Worm (Caenorhabditis elegans): ENCODE results near the gene hars-1.

The hars-1 gene

ce11 chrIV:10842232-10842631 is 16.5 kb upstream of the hars-1 start:
- TF ChIP-seq egl-13 (tag; optimal IDR thresholded peaks at IDR 0.05) = no peak
- no peak for TF ChIP-seq aly-2 (tag; optimal IDR thresholded peaks at IDR 0.05)
- no peak for TF ChIP-seq pag-3 (tag; optimal IDR thresholded peaks at IDR 0.05; ENCODE audit: borderline replicate concordance, insufficient read depth)
- TF ChIP-seq C16A3.4 (tag; optimal IDR thresholded peaks at IDR 0.05) = no peak
- TF ChIP-seq efl-1 (optimal IDR thresholded peaks at IDR 0.05) = no peak
- TF ChIP-seq efl-1 (GFP tag; optimal IDR thresholded peaks at IDR 0.05 in 1 of 2) = no peak
- TF ChIP-seq nhr-71 (tag; optimal IDR thresholded peaks at IDR 0.05) = no peak
- no peak for TF ChIP-seq sox-4 (tag; optimal IDR thresholded peaks at IDR 0.05)
- no peak for TF ChIP-seq C34B4.2 (tag; optimal IDR thresholded peaks at IDR 0.05)
- no peak for TF ChIP-seq lin-15B (tag; optimal IDR thresholded peaks at IDR 0.05)
- TF ChIP-seq blmp-1 (tag; optimal IDR thresholded peaks at IDR 0.05) = no peak
- TF ChIP-seq unc-30 (tag; optimal IDR thresholded peaks at IDR 0.05) = no peak
- no peak for TF ChIP-seq snu-23 (GFP tag; optimal IDR thresholded peaks at IDR 0.05)
- no peak for TF ChIP-seq rnt-1 (tag; optimal IDR thresholded peaks at IDR 0.05)

DNA sequence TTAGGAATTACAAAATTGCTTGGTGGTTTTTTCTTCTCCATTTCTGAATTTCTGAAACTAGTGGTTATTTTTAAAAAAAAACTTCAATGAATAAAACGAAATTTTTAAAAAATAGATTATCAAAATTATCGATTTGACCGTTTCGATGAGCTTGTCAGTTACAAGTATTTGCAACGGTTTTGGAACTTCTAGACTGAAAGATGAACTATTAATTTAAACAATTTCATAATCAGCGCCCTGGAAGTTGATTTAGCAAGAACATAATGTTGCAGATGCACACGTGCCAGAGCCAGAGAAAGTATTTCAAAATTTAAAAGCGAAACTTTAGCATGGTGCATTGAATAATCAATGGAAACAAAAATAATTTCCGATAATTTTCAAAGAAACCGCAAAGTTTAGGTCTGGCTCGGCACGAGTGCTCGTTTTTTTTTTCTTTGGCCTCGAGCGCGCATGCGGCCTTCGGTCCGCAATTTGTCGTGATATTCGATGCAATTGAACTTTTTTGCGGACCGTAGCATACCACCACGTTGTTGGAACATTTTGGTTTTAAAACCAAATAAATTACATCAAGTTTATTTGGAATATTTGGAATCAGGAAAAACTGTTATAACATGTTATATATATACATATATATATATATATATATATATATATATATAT is 15.9 kb upstream of the hars-1 start, which contains the start of gene T11G6.5:
TSS of gene T11G6.5 (minus strand) at position 51 of the 660 bp plus-strand sequence.
- TF ChIP-seq ceh-8 (GFP tag; optimal IDR thresholded peaks at IDR 0.05) = no peak
- no peak for TF ChIP-seq nhr-76 (tag; optimal IDR thresholded peaks at IDR 0.05)
- peak; percentile 49 for TF ChIP-seq rnt-1 (tag; optimal IDR thresholded peaks at IDR 0.05)
- no peak for TF ChIP-seq unc-30 (tag; optimal IDR thresholded peaks at IDR 0.05)
- TF ChIP-seq dsc-1 (tag; optimal IDR thresholded peaks at IDR 0.05) = peak; percentile 3
- TF ChIP-seq jun-1 (tag; optimal IDR thresholded peaks at IDR 0.05) = no peak
- TF ChIP-seq swsn-7 (tag; optimal IDR thresholded peaks at IDR 0.05) = peak; percentile 16
- peak in 1 of 2 experiments; percentile 59 for TF ChIP-seq mdl-1 (tag; optimal IDR thresholded peaks at IDR 0.05)
- peak; percentile 3 to 65 for TF ChIP-seq lin-35 (GFP tag; optimal IDR thresholded peaks at IDR 0.05)
- peak; percentile 10 for TF ChIP-seq nhr-47 (tag; optimal IDR thresholded peaks at IDR 0.05)
- no peak for TF ChIP-seq tlp-1 (tag; optimal IDR thresholded peaks at IDR 0.05)
- TF ChIP-seq ceh-88 (GFP tag; IDR thresholded peaks at IDR 0.05) = no peak
- peak; percentile 18 for TF ChIP-seq nhr-20 (tag; optimal IDR thresholded peaks at IDR 0.05)
- peak in 2 of 3 experiments; percentile 46 to 51 for TF ChIP-seq dpl-1 (GFP tag; optimal IDR thresholded peaks at IDR 0.05)
- peak; percentile 81 for TF ChIP-seq F16B12.6 (tag; optimal IDR thresholded peaks at IDR 0.05)
- peak; percentile 14 for TF ChIP-seq unc-130 (tag; optimal IDR thresholded peaks at IDR 0.05)
- peak; percentile 39 to 52 for TF ChIP-seq efl-1 (optimal IDR thresholded peaks at IDR 0.05)
- TF ChIP-seq efl-1 (GFP tag; optimal IDR thresholded peaks at IDR 0.05 in 1 of 2) = peak; percentile 48 to 95
- TF ChIP-seq elt-3 (tag; optimal IDR thresholded peaks at IDR 0.05) = no peak
- TF ChIP-seq nhr-71 (tag; optimal IDR thresholded peaks at IDR 0.05) = peak; percentile 48
- TF ChIP-seq snpc-4 (tag; optimal IDR thresholded peaks at IDR 0.05) = peak; percentile 6
- TF ChIP-seq ceh-82 (tag; optimal IDR thresholded peaks at IDR 0.05) = peak in 1 of 3 experiments; percentile 33
- peak; percentile 4 for TF ChIP-seq blmp-1 (tag; optimal IDR thresholded peaks at IDR 0.05)
- TF ChIP-seq vab-15 (tag; optimal IDR thresholded peaks at IDR 0.05) = no peak
- peak; percentile 87 to 97 for TF ChIP-seq lsy-2 (tag; optimal IDR thresholded peaks at IDR 0.05)
- peak; percentile 37 for TF ChIP-seq skn-1 (tag; optimal IDR thresholded peaks at IDR 0.05)
- peak; percentile 45 for TF ChIP-seq mep-1 (tag; optimal IDR thresholded peaks at IDR 0.05)
- TF ChIP-seq sup-37 (GFP tag; optimal IDR thresholded peaks at IDR 0.05) = no peak
- TF ChIP-seq ztf-11 (tag; optimal IDR thresholded peaks at IDR 0.05) = no peak
- TF ChIP-seq fkh-10 (GFP tag; optimal IDR thresholded peaks at IDR 0.05) = no peak
- peak; percentile 50 for TF ChIP-seq snu-23 (GFP tag; optimal IDR thresholded peaks at IDR 0.05)
- TF ChIP-seq xbp-1 (tag; optimal IDR thresholded peaks at IDR 0.05) = peak; percentile 37
- TF ChIP-seq tbx-2 (tag; optimal IDR thresholded peaks at IDR 0.05) = peak; percentile 4
